Worm (Caenorhabditis elegans) whole organism, late embryonic: ENCODE data around the gene ceh-43.

ENCODE experiments used
- C08G9.2 ChIP-seq: sonication (generic microtip); optimal IDR thresholded peaks from 2 replicates; lab custom pipeline; 2016; ENCODE audit warnings: mild to moderate bottlenecking, missing genetic modification characterization, moderate library complexity, missing compliant biosample characterization
- C38D4.7 ChIP-seq: fragments of 200-800 bp; sonication (Bioruptor generic); optimal IDR thresholded peaks from 2 replicates; lab custom pipeline; 2018; ENCODE audit warnings: mild to moderate bottlenecking, missing genetic modification characterization, moderate library complexity, missing compliant biosample characterization
- F13H6.1 ChIP-seq: sonication (generic microtip); optimal IDR thresholded peaks from 2 replicates; lab custom pipeline; 2016; ENCODE audit warnings: missing genetic modification characterization, missing compliant biosample characterization
- K09A11.1 ChIP-seq: sonication (generic microtip); optimal IDR thresholded peaks from 2 replicates; lab custom pipeline; 2017; ENCODE audit warnings: antibody characterized with exemption, mild to moderate bottlenecking, missing genetic modification characterization, missing compliant biosample characterization; ENCODE audit not compliant: insufficient read depth
- T23F11.4 ChIP-seq: fragments of 200-800 bp; sonication (Bioruptor generic); optimal IDR thresholded peaks from 2 replicates; lab custom pipeline; 2018; ENCODE audit warnings: mild to moderate bottlenecking, missing genetic modification characterization, missing compliant biosample characterization
- Y22D7AL.16 ChIP-seq: sonication (generic microtip); optimal IDR thresholded peaks from 2 replicates; lab custom pipeline; 2016; ENCODE audit warnings: missing genetic modification characterization, missing compliant biosample characterization
- ahr-1 ChIP-seq: sonication (generic microtip); optimal IDR thresholded peaks from 2 replicates; lab custom pipeline; 2016; ENCODE audit warnings: missing genetic modification characterization, missing compliant biosample characterization
- ceh-19 ChIP-seq: fragments of 200-800 bp; sonication (Bioruptor generic); optimal IDR thresholded peaks from 2 replicates; lab custom pipeline; 2018; ENCODE audit warnings: mild to moderate bottlenecking, missing genetic modification characterization, missing compliant biosample characterization
- ceh-22 ChIP-seq: sonication (generic microtip); optimal IDR thresholded peaks from 2 replicates; lab custom pipeline; 2017; ENCODE audit warnings: missing biosample characterization, missing genetic modification characterization
- ceh-30 ChIP-seq: fragments of 150-350 bp; optimal IDR thresholded peaks from 2 replicates; lab custom pipeline; 2014; ENCODE audit warnings: missing biosample characterization, missing genetic modification characterization
- ceh-31 ChIP-seq: sonication (generic microtip); optimal IDR thresholded peaks from 2 replicates; lab custom pipeline; 2016; ENCODE audit warnings: missing genetic modification characterization, missing compliant biosample characterization
- ceh-45 ChIP-seq: fragments of 200-800 bp; sonication (Bioruptor generic); IDR thresholded peaks from 2 replicates; pipeline ENCODE4 v1.3.6; 2022; ENCODE audit warnings: missing genetic modification reagents, missing genetic modification characterization, missing compliant biosample characterization
- ceh-48 ChIP-seq: sonication (generic microtip); optimal IDR thresholded peaks from 2 replicates; lab custom pipeline; 2016; ENCODE audit warnings: missing genetic modification characterization, inconsistent platforms, missing compliant biosample characterization
- ceh-9 ChIP-seq: sonication (generic microtip); optimal IDR thresholded peaks from 2 replicates; lab custom pipeline; 2016; ENCODE audit warnings: mild to moderate bottlenecking, missing genetic modification characterization, inconsistent platforms, missing compliant biosample characterization
- dve-1 ChIP-seq: sonication (generic microtip); optimal IDR thresholded peaks from 2 replicates; lab custom pipeline; 2017; ENCODE audit warnings: antibody characterized with exemption, mild to moderate bottlenecking, missing genetic modification characterization, missing compliant biosample characterization
- elt-2 ChIP-seq: sonication (generic microtip); optimal IDR thresholded peaks from 2 replicates; lab custom pipeline; 2016; ENCODE audit warnings: missing genetic modification reagents, missing genetic modification characterization, missing compliant biosample characterization
- fax-1 ChIP-seq: sonication (generic microtip); optimal IDR thresholded peaks from 2 replicates; lab custom pipeline; 2016; ENCODE audit warnings: missing genotype, missing genetic modification characterization, missing compliant biosample characterization
- fkh-10 ChIP-seq: fragments of 150-350 bp; optimal IDR thresholded peaks from 2 replicates; lab custom pipeline; 2014; ENCODE audit warnings: missing biosample characterization, missing genetic modification reagents, missing genetic modification characterization
- gmeb-2 ChIP-seq: sonication (generic microtip); optimal IDR thresholded peaks from 2 replicates; lab custom pipeline; 2016; ENCODE audit warnings: missing genetic modification characterization, inconsistent platforms, missing compliant biosample characterization
- hlh-13 ChIP-seq: fragments of 200-800 bp; sonication (Bioruptor generic); optimal IDR thresholded peaks from 2 replicates; lab custom pipeline; 2018; ENCODE audit warnings: mild to moderate bottlenecking, missing genetic modification characterization, missing compliant biosample characterization
- hlh-30 ChIP-seq: sonication (generic microtip); optimal IDR thresholded peaks from 2 replicates; lab custom pipeline; 2017; ENCODE audit warnings: antibody characterized with exemption, missing genetic modification characterization, missing compliant biosample characterization; ENCODE audit not compliant: insufficient read depth
- hlh-6 ChIP-seq: sonication (generic microtip); optimal IDR thresholded peaks from 2 replicates; lab custom pipeline; 2016; ENCODE audit warnings: missing genotype, missing genetic modification characterization, missing compliant biosample characterization
- lim-6 ChIP-seq: sonication (generic microtip); optimal IDR thresholded peaks from 2 replicates; lab custom pipeline; 2016; ENCODE audit warnings: missing genetic modification characterization, missing compliant biosample characterization
- lin-11 ChIP-seq: fragments of 200-800 bp; sonication (Bioruptor generic); optimal IDR thresholded peaks from 2 replicates; lab custom pipeline; 2018; ENCODE audit warnings: mild to moderate bottlenecking, missing genetic modification characterization, missing compliant biosample characterization
- nfya-1 ChIP-seq: sonication (generic microtip); optimal IDR thresholded peaks from 2 replicates; lab custom pipeline; 2017; ENCODE audit warnings: missing genetic modification characterization, mild to moderate bottlenecking, missing compliant biosample characterization, antibody characterized with exemption, moderate library complexity
- nhr-232 ChIP-seq: sonication (generic microtip); optimal IDR thresholded peaks from 2 replicates; lab custom pipeline; 2016; ENCODE audit warnings: missing genetic modification characterization, missing compliant biosample characterization
- npax-4 ChIP-seq: sonication (generic microtip); optimal IDR thresholded peaks from 2 replicates; lab custom pipeline; 2016; ENCODE audit warnings: missing genetic modification characterization, missing compliant biosample characterization
- pqm-1 ChIP-seq: sonication (generic microtip); optimal IDR thresholded peaks from 2 replicates; lab custom pipeline; 2016; ENCODE audit warnings: missing genetic modification characterization, missing compliant biosample characterization
- pros-1 ChIP-seq: fragments of 150-350 bp; optimal IDR thresholded peaks from 2 replicates; lab custom pipeline; 2014; ENCODE audit warnings: missing biosample characterization, missing genetic modification reagents, missing genetic modification characterization
- ref-2 ChIP-seq: sonication (generic microtip); optimal IDR thresholded peaks from 2 replicates; lab custom pipeline; 2016; ENCODE audit warnings: missing genetic modification characterization, missing compliant biosample characterization
- sdc-2 ChIP-seq: sonication (generic microtip); optimal IDR thresholded peaks from 2 replicates; lab custom pipeline; 2016; ENCODE audit warnings: missing genotype, missing genetic modification characterization, missing compliant biosample characterization
- syd-9 ChIP-seq: sonication (generic microtip); optimal IDR thresholded peaks from 2 replicates; lab custom pipeline; 2016; ENCODE audit warnings: mild to moderate bottlenecking, missing genetic modification characterization, moderate library complexity, missing compliant biosample characterization
- tbx-2 ChIP-seq: sonication (generic microtip); optimal IDR thresholded peaks from 2 replicates; lab custom pipeline; 2016; ENCODE audit warnings: missing genetic modification characterization, missing compliant biosample characterization
- tbx-7 ChIP-seq: sonication (generic microtip); optimal IDR thresholded peaks from 2 replicates; lab custom pipeline; 2016; ENCODE audit warnings: missing genotype, missing genetic modification characterization, missing compliant biosample characterization
- ttx-3 ChIP-seq: sonication (generic microtip); optimal IDR thresholded peaks from 2 replicates; lab custom pipeline; 2016; ENCODE audit warnings: missing genetic modification reagents, missing genetic modification characterization, missing compliant biosample characterization
- unc-42 ChIP-seq: sonication (generic microtip); optimal IDR thresholded peaks from 2 replicates; lab custom pipeline; 2016; ENCODE audit warnings: missing genotype, missing genetic modification characterization, missing compliant biosample characterization
- zip-5 ChIP-seq: sonication (generic microtip); optimal IDR thresholded peaks from 2 replicates; lab custom pipeline; 2016; ENCODE audit warnings: missing genetic modification characterization, missing compliant biosample characterization

The ceh-43 gene

DNA sequence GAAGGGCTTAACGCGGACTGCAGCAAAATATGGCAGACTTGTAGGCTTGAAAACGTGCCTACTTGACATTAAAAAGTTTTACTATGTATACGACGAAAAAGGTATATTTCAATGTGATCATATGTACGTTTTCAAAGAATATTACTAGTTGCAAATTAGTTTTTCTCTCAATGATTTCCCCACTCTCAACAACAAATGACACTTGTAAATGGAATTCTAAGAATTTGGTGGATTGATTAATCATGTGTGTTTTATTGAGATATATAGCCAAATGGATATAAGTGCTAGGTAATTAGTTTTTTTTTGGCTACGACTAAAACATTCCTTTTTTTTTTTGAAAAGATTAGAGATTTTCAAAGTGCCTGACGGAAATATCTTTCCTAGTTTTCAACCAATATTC is 37.5 kb upstream of the ceh-43 start:
- no peak for TF ChIP-seq K09A11.1
- no peak for TF ChIP-seq nfya-1 (tag; lab: Kevin White, UChicago)
- TF ChIP-seq ceh-31 (tag; lab: Kevin White, UChicago) = no peak
- TF ChIP-seq hlh-13 (GFP tag; lab: Kevin White, UChicago) = no peak
- no peak for TF ChIP-seq ceh-22 (tag; lab: Kevin White, UChicago)
- TF ChIP-seq zip-5 (tag; lab: Kevin White, UChicago) = no peak
- no peak for TF ChIP-seq lim-6 (tag; lab: Kevin White, UChicago)
- TF ChIP-seq syd-9 = no peak
- no peak for TF ChIP-seq nhr-232 (tag; lab: Kevin White, UChicago)
- TF ChIP-seq F13H6.1 (tag; lab: Kevin White, UChicago) = no peak
- no peak for TF ChIP-seq C08G9.2 (tag; lab: Kevin White, UChicago)
- no peak for TF ChIP-seq elt-2 (tag; lab: Kevin White, UChicago)
- TF ChIP-seq, all 69 proteins: peak for 0

DNA sequence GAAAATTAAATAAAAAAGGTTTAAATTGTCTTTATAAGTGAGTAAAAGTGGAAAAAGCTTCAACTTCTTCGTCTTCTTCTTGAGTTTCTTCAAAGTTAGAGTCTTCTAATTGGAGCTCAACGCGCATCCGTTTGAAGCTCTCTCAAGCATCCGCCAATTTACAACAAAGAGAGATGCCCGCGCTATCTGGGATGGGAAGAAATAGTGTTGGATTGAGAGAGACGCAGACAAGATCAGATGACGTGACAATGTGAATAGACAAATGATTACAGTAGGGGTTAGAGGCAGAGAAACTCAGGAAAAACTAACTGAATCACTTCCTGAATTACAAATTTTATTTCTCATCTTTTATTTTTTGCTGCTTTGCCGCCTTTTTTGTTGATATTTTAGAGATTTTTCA is 33.2 kb upstream of the ceh-43 start:
- no peak for TF ChIP-seq K09A11.1
- TF ChIP-seq ceh-30 (tag; lab: Kevin White, UChicago) = no peak
- TF ChIP-seq Y22D7AL.16 (tag; lab: Kevin White, UChicago) = no peak
- TF ChIP-seq gmeb-2 (tag; lab: Kevin White, UChicago) = no peak
- TF ChIP-seq ceh-45 (GFP tag; lab: Robert Waterston, UW) = no peak

DNA sequence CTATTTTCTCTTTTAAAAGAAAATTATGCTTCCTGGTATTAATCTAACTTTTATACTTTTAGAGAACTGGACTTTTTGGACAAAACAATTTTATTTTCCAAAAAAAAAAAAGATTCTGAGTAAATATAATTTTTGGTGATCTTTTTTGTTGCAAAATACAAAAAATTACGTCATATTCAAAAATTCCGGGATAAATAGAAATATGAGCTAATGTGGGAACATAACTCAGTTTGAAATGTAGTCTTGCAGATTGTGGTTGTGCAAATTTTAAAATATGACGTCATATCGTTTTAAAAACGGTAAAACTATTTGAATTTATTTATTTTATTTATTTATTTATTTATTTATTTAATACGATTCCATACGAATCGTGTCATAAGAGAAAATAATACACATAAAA is 32.0 kb upstream of the ceh-43 start:
- TF ChIP-seq tbx-7 (no peak), tbx-2 (tag; lab: Kevin White, UChicago) (no peak), zip-5 (tag; lab: Kevin White, UChicago) (no peak), ttx-3 (tag; lab: Kevin White, UChicago) (no peak), T23F11.4 (GFP tag; lab: Kevin White, UChicago) (no peak), sdc-2 (tag; lab: Kevin White, UChicago) (no peak), ceh-9 (tag; lab: Kevin White, UChicago) (no peak), ahr-1 (no peak), pros-1 (tag; lab: Kevin White, UChicago) (no peak), fax-1 (tag; lab: Kevin White, UChicago) (no peak), dve-1 (tag; lab: Kevin White, UChicago) (no peak), pqm-1 (tag; lab: Kevin White, UChicago) (no peak), ceh-48 (tag; lab: Kevin White, UChicago) (no peak), hlh-30 (tag; lab: Kevin White, UChicago) (no peak), npax-4 (tag; lab: Kevin White, UChicago) (no peak), ceh-45 (GFP tag; lab: Robert Waterston, UW) (no peak), hlh-13 (GFP tag; lab: Kevin White, UChicago) (no peak), unc-42 (tag; lab: Kevin White, UChicago) (no peak), fkh-10 (no peak), hlh-6 (tag; lab: Kevin White, UChicago) (no peak)

DNA sequence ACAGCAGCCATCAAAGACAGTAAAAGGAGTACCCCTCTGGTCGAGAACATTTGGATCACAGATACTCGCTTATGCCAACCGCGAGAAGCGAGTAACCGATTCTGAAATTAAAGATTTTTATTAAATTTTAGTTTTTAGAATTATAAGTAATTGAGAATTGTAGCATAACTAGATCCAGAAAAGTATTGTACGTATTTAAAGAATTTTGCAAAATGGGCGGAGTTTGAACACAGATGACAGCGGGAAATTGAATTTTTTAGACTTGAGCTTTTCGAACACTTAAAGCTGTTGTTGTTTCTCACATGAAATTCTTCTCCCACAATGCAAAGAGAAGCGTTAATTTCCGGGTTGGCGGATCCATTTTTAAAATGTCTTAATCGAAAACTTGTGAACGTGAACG is 27.7 kb upstream of the ceh-43 start, which contains the start of gene ins-17:
ins-17 (minus strand) TSS at position 101 of the 400 bp plus-strand sequence.
- TF ChIP-seq C38D4.7 (GFP tag; lab: Kevin White, UChicago) (no peak), unc-42 (tag; lab: Kevin White, UChicago) (no peak)

DNA sequence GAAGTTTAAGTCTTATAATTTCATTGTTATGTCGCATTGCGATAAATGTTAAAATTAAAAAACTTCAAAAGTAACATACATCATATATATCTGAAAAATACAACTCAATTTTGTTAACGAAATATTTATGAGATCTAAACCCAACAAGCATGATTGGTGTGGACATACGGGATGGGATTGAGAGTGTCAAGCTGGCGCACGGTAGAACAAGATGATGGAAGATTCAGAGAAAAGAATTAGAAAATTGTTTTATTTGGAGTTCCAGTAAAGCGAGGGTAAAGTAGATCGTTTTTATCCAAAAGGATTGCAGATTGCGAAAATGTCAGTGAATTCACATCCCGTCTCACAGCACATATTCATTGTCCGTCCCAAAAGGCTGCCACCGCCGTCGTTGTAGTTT is 27.1 kb upstream of the ceh-43 start:
- TF ChIP-seq hlh-13 (GFP tag; lab: Kevin White, UChicago) = no peak
- TF ChIP-seq lin-11 (tag; lab: Kevin White, UChicago) = no peak
- no peak for TF ChIP-seq zip-5 (tag; lab: Kevin White, UChicago)
- no peak for TF ChIP-seq ceh-19 (GFP tag; lab: Kevin White, UChicago)
- no peak for TF ChIP-seq tbx-2 (tag; lab: Kevin White, UChicago)
- no peak for TF ChIP-seq ref-2 (tag; lab: Kevin White, UChicago)
